Fruit fly (Drosophila melanogaster): ENCODE measurements around the gene Rnb.

DNA sequence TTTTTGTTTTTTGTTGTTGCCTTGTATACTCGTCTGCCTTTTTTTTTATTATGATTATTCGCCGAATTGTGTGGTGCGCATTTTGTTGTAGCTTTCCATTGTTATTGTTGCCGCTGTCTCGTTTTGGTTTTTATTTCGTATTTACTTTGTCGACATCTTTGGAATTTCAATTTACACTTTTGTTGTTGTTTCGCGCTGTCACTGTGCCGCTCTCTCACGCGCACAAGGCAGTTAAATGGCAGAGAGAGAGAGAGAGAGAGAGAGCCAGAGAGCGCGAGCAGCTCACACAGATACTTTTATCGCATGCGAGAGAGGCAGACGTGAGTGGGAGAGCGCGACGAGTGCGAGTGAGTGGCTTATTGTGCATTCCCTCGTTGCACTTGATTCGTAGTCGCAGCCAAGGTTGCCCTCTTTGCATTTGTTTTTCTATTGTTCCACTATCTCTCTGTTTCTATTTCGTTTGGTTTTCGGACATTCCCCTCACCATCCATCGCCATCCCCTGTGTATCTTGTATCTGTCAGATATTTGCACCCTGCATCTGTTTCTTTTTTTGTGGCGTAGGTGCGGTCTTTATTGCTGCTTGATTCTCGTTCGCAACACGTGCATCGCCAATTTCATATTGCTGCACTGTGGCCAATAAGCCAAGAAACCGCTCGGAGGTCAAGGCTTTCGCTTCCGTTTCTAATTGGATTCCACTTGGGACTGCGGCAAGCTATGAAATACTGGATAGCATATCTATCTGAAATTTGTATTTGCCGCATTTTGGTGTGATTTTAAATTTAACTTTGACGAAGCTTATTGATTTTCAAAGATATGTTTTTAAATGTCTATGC is 24.6 kb downstream of the Rnb start:
- TF ChIP-seq Dll (optimal IDR thresholded peaks at IDR 0.05) (peak; percentile 99), pan (optimal IDR thresholded peaks at IDR 0.05) (no peak), CG8478 (optimal IDR thresholded peaks at IDR 0.05) (no peak)

Measured in whole organism.